Fruit fly (Drosophila melanogaster) whole organism, adult: ENCODE data around the gene Ir40a.

Source experiments
- CG33017 ChIP-seq: fragments of 200-800 bp; sonication (Bioruptor generic); optimal IDR thresholded peaks from 2 replicates; lab custom pipeline; 2018; ENCODE audit warnings: missing biosample characterization, mild to moderate bottlenecking, missing genetic modification characterization, moderate library complexity
- CG7101 ChIP-seq: fragments of 200-800 bp; sonication (Bioruptor generic); optimal IDR thresholded peaks from 2 replicates; lab custom pipeline; 2018; ENCODE audit warnings: missing biosample characterization, mild to moderate bottlenecking, missing genetic modification characterization, moderate library complexity
- kay ChIP-seq: fragments of 200-800 bp; sonication (Bioruptor generic); peaks from one replicate; lab custom pipeline; 2016; ENCODE audit warnings: missing biosample characterization, missing genetic modification characterization, borderline replicate concordance

DNA sequence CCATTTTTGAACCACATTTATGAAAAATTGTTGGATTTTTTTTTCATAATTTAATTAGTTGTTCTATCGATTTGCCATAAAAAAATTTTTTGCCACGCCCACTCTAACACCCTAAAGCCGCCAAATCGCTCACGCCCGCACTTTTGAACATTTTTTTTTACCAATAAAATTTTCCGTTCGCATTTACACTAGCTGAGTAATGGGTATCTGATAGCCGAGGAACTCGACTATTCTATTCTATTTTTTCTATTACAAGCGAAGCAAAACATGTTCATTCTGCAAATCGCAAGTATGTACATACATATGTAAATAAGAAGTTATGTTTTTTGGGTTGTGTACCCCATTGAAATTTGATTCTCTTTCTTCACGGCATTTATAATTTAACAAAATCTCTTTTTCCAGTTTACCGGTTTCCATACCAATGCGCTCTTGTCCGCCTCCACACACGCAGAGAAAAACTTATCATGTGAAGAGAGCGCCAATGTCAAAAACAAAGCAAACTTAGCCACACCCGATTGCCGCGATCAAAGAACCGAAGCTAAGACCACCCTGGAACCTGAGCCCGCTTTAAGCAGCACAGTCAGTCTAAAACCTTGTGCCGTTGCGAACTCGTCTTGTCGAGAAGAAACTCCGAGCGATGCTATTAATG is 68.8 kb downstream of the Ir40a start:
- TF ChIP-seq CG7101 (tag; lab: Kevin White, UChicago) (no peak), kay (GFP tag; lab: Kevin White, UChicago) (no peak), CG33017 (tag; lab: Kevin White, UChicago) (no peak)
